Worm (Caenorhabditis elegans): ENCODE data around the gene afmd-2.
A peak's percentile ranks its signal among the peaks of the same experiment; 100 is the strongest.

The afmd-2 gene

DNA sequence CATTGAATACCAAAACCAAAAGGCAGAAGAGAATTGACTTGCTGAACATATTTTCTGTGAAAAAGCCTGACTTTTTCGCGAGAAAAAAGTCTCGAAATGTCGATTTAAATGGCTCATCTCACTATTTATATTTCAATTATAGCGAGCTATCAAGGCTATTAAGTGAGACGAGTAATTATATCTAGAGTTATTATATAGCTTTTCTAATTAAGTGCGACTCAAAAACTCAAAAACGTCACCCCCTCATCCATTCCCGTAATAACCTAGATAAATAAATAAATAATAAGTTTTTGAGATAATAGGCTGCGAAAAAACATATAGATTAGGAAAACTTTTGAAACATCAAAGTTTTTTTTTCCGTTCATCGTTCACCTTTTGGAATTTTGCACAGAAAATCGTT, 3.4 kb upstream of the afmd-2 start, which contains the start of gene nlp-17 (continued):
- TF ChIP-seq nhr-84 (tag; optimal IDR thresholded peaks at IDR 0.05): no peak

DNA sequence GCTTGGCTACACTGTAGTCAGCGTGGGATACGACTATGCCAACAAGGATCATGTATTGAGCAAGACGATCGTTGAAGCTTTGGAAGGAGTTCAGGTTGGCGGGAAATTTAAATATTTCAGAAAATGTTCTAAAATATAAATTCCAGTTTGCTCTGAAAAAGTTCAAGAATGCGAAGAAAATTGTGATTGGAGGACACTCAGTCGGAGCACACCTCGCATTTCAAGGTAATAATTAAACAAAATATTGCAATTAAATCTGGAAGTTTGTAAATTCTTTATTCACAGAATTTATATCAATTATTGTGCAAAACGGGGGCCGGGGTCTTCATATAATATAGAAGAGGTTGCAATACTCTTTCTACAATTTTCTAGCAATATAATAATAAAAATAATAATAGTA, 1.0 kb downstream of the afmd-2 start:
- TF ChIP-seq pqm-1 (tag; optimal IDR thresholded peaks at IDR 0.05): no peak
- no peak for TF ChIP-seq C34B4.2 (tag; optimal IDR thresholded peaks at IDR 0.05)

DNA sequence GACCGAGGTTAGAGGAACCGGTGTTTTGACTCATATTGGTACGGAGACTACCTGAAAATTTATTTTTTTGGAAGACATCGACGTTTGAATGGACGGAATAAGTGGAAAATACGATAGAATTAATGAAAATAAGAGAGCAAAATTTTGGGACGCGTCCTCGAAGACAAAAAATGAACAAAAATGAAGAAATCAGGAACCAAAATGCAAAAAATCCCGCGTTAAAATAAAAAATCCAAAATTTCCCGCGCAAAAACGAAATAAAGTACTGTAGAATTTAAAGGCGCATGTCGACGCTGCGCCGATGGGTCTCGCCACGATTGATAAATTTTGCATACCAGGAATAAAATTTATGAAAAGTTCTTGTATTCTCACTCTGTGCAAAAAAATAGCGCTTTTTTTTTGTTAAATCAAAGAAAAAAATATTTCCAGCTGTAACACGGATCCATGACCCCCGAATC, 3.1 kb downstream of the afmd-2 start, which contains the start of gene puf-3:
TSS of gene puf-3 (minus strand) at position 51 of the 458 bp plus-strand sequence.
- TF ChIP-seq snu-23 (GFP tag; optimal IDR thresholded peaks at IDR 0.05) (no peak), sptf-1 (tag; optimal IDR thresholded peaks at IDR 0.05) (no peak), hlh-17 (GFP tag; optimal IDR thresholded peaks at IDR 0.05; ENCODE audit: borderline replicate concordance) (no peak), nhr-47 (tag; optimal IDR thresholded peaks at IDR 0.05) (no peak), jun-1 (tag; optimal IDR thresholded peaks at IDR 0.05) (no peak), lir-3 (tag; optimal IDR thresholded peaks at IDR 0.05; ENCODE audit: poor library complexity) (no peak), mdl-1 (tag; optimal IDR thresholded peaks at IDR 0.05) (no peak), fkh-4 (tag; optimal IDR thresholded peaks at IDR 0.05; ENCODE audit: borderline replicate concordance) (no peak), elt-3 (tag; optimal IDR thresholded peaks at IDR 0.05) (no peak), nhr-237 (tag; optimal IDR thresholded peaks at IDR 0.05) (no peak), alr-1 (tag; optimal IDR thresholded peaks at IDR 0.05; ENCODE audit: borderline replicate concordance) (no peak), aha-1 (tag; optimal IDR thresholded peaks at IDR 0.05) (no peak), zip-4 (GFP tag; optimal IDR thresholded peaks at IDR 0.05) (no peak), ces-1 (GFP tag; optimal IDR thresholded peaks at IDR 0.05) (no peak)

DNA sequence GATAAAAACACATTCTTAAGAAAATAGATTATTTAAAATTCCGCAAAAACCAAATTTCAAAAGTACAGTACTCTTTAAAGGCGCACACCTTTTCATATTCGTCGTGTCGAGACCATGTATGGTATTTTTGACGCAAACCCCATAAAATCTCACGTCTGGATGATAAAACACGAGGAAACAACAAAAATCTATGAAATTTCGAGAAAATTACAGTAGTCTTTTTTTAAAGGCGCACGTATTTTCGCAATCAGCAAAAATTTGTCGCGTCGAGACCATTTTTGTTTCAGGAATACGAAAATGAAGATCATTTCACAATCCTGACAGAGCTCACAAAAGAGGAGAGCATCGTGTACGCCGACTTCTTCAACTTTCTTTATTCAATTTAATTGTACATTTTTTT, 4.0 kb downstream of the afmd-2 start:
- TF ChIP-seq nhr-85 (tag) (no peak), hpl-2 (GFP tag; optimal IDR thresholded peaks at IDR 0.05) (no peak), ceh-82 (tag; optimal IDR thresholded peaks at IDR 0.05) (no peak), ama-1 (optimal IDR thresholded peaks at IDR 0.05) (no peak), lin-15B (tag; optimal IDR thresholded peaks at IDR 0.05) (no peak), aha-1 (tag; optimal IDR thresholded peaks at IDR 0.05) (no peak), elt-2 (tag; optimal IDR thresholded peaks at IDR 0.05) (no peak), nhr-11 (tag; optimal IDR thresholded peaks at IDR 0.05) (no peak)

DNA sequence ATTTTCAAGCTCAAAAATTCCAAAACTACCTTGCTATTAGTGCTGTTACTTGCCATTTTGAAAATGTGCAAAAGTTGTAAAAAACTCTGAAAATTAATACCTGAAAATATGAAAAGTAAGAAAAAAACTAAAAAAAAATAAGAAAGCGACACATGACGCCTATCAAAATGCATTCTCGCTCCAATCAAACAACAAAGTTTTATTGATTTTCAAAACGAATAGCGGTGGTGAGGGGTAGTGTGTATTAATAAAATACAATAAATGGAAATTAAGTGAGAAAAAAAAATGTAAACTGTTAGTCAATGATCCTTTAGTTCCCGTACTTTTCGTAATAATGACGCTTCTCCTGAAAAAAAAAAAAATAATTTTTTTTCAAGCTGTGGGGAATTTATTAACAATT, 12.8 kb downstream of the afmd-2 start, which contains the start of gene dcap-2:
TSS of gene dcap-2 (minus strand) at position 86 of the 400 bp plus-strand sequence.
- no peak for TF ChIP-seq nhr-12 (tag; optimal IDR thresholded peaks at IDR 0.05)
- peak in 1 of 2 experiments; percentile 49 for TF ChIP-seq lsy-2 (tag; optimal IDR thresholded peaks at IDR 0.05)
- peak in 1 of 3 experiments; percentile 21 for TF ChIP-seq dpl-1 (GFP tag; optimal IDR thresholded peaks at IDR 0.05)
- peak in 1 of 2 experiments; percentile 47 for TF ChIP-seq lin-35 (GFP tag; optimal IDR thresholded peaks at IDR 0.05)
- TF ChIP-seq nhr-90 (tag; optimal IDR thresholded peaks at IDR 0.05; ENCODE audit: poor library complexity): no peak
- no peak for TF ChIP-seq hpl-2 (GFP tag; optimal IDR thresholded peaks at IDR 0.05)
- TF ChIP-seq mep-1 (tag; optimal IDR thresholded peaks at IDR 0.05): peak; percentile 14
- TF ChIP-seq blmp-1 (tag; optimal IDR thresholded peaks at IDR 0.05): peak; percentile 29
- TF ChIP-seq efl-1 (optimal IDR thresholded peaks at IDR 0.05): peak in 1 of 2 experiments; percentile 6
- TF ChIP-seq efl-1 (GFP tag; optimal IDR thresholded peaks at IDR 0.05 in 1 of 2): peak in 1 of 2 experiments; percentile 4
- no peak for TF ChIP-seq lin-13 (GFP tag; optimal IDR thresholded peaks at IDR 0.05)
- no peak for TF ChIP-seq lin-15B (tag; optimal IDR thresholded peaks at IDR 0.05)
- peak; percentile 5 for TF ChIP-seq C16A3.4 (tag; optimal IDR thresholded peaks at IDR 0.05)

Measured in whole organism, L1 larva.